Worm (Caenorhabditis elegans) whole organism, mixed stage, embryonic: ENCODE data around the gene pals-32.

Source experiments
- ceh-39 ChIP-seq: fragments of 150-350 bp; optimal IDR thresholded peaks from 2 replicates; lab custom pipeline; 2014; ENCODE audit warnings: missing biosample characterization, missing genetic modification characterization
- ces-1 ChIP-seq: fragments of 150-350 bp; optimal IDR thresholded peaks from 2 replicates; lab custom pipeline; 2014; ENCODE audit warnings: missing biosample characterization, missing genetic modification reagents, missing genetic modification characterization
- elt-1 ChIP-seq: sonication (generic microtip); optimal IDR thresholded peaks from 2 replicates; lab custom pipeline; 2017; ENCODE audit warnings: missing genetic modification characterization, mild to moderate bottlenecking, missing compliant biosample characterization, antibody characterized with exemption, moderate library complexity, borderline replicate concordance; ENCODE audit not compliant: insufficient read depth
- elt-3 ChIP-seq: fragments of 150-350 bp; optimal IDR thresholded peaks from 2 replicates; lab custom pipeline; 2014; ENCODE audit warnings: missing biosample characterization, missing genetic modification characterization
- nhr-237 ChIP-seq: fragments of 150-350 bp; optimal IDR thresholded peaks from 2 replicates; lab custom pipeline; 2014; ENCODE audit warnings: missing biosample characterization, missing genetic modification characterization
- nhr-76 ChIP-seq: sonication (generic microtip); optimal IDR thresholded peaks from 2 replicates; lab custom pipeline; 2017; ENCODE audit warnings: missing biosample characterization, missing genetic modification characterization
- pha-4 ChIP-seq: fragments of 150-350 bp; optimal IDR thresholded peaks from 2 replicates; lab custom pipeline; 2018; ENCODE audit warnings: missing biosample characterization, missing genetic modification reagents, missing genetic modification characterization
- sem-2 ChIP-seq: fragments of 200-800 bp; sonication (Bioruptor generic); optimal IDR thresholded peaks from 2 replicates; lab custom pipeline; 2018; ENCODE audit warnings: mild to moderate bottlenecking, missing genetic modification characterization, missing compliant biosample characterization
- snpc-4 ChIP-seq: fragments of 150-350 bp; optimal IDR thresholded peaks from 2 replicates; lab custom pipeline; 2014; ENCODE audit warnings: missing biosample characterization, missing genetic modification characterization
- ztf-11 ChIP-seq: fragments of 150-350 bp; optimal IDR thresholded peaks from 2 replicates; lab custom pipeline; 2014; ENCODE audit warnings: missing biosample characterization, missing genetic modification characterization

DNA sequence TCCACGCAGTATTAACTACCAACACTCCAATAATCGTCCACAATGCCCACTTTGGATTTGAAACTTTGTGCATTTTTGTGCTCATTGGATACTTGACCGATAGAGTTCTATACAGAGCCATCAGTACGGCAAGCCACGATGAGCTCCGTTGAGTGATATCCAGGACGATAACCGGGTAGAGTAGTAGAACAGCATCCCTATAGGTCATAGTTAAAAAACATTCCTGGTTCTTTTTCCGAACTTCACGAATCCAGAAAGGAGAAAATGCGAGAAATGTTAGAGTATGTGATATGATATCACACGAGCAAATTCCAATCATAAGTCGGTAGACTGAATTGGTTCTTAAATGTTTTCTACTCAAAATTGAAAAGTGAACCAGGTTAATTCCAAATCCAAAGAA is 8.1 kb upstream of the pals-32 start:
- TF ChIP-seq sem-2 (GFP tag; lab: Kevin White, UChicago): no peak
- no peak for TF ChIP-seq elt-3 (tag; lab: Kevin White, UChicago)
- TF ChIP-seq ztf-11: no peak
- no peak for TF ChIP-seq elt-1 (tag; lab: Kevin White, UChicago)
- no peak for TF ChIP-seq snpc-4 (tag; lab: Kevin White, UChicago)
- TF ChIP-seq ceh-39 (tag; lab: Kevin White, UChicago): no peak
- TF ChIP-seq nhr-237 (tag; lab: Kevin White, UChicago): no peak
- TF ChIP-seq nhr-76: no peak
- TF ChIP-seq pha-4: no peak
- no peak for TF ChIP-seq ces-1 (GFP tag; lab: Kevin White, UChicago)
